Fruit fly (Drosophila melanogaster) whole organism, embryonic: Measurements from ENCODE around the gene CG4709.

Source experiments
- CG1024 ChIP-seq: fragments of 200-800 bp; sonication (Bioruptor generic); IDR thresholded peaks from 2 replicates; pipeline ENCODE4 v1.3.6; 2022; ENCODE audit warnings: missing biosample characterization, missing genetic modification characterization
- CG10543 ChIP-seq: fragments of 200-800 bp; sonication (Bioruptor generic); optimal IDR thresholded peaks from 3 replicates; lab custom pipeline; 2017; ENCODE audit warnings: missing biosample characterization, mild to moderate bottlenecking, missing genetic modification characterization, moderate library complexity
- CG11560 ChIP-seq: fragments of 200-800 bp; sonication (Bioruptor generic); IDR thresholded peaks from 3 replicates; pipeline ENCODE4 v1.3.6; 2022; ENCODE audit warnings: missing biosample characterization, missing genetic modification characterization
- CG13624 ChIP-seq: fragments of 200-800 bp; sonication (Bioruptor generic); optimal IDR thresholded peaks from 2 replicates; lab custom pipeline; 2016; ENCODE audit warnings: missing biosample characterization, missing genetic modification characterization
- CG14441 ChIP-seq: fragments of 200-800 bp; sonication (Bioruptor generic); IDR thresholded peaks from 2 replicates; pipeline ENCODE4 v1.3.6; 2022; ENCODE audit warnings: missing biosample characterization, missing genetic modification characterization
- CG15073 ChIP-seq: fragments of 200-800 bp; sonication (Bioruptor generic); optimal IDR thresholded peaks from 2 replicates; lab custom pipeline; 2016; ENCODE audit warnings: missing biosample characterization, missing genetic modification characterization
- CG1529 ChIP-seq: fragments of 200-800 bp; sonication (Bioruptor generic); optimal IDR thresholded peaks from 3 replicates; lab custom pipeline; 2018; ENCODE audit warnings: missing biosample characterization, missing genetic modification characterization
- CG17359 ChIP-seq: fragments of 200-800 bp; sonication (Bioruptor generic); optimal IDR thresholded peaks from 3 replicates; lab custom pipeline; 2018; ENCODE audit warnings: missing biosample characterization, mild to moderate bottlenecking, missing genetic modification characterization, moderate library complexity
- CG17385 ChIP-seq: fragments of 200-800 bp; sonication (Bioruptor generic); optimal IDR thresholded peaks from 3 replicates; lab custom pipeline; 2018; ENCODE audit warnings: missing biosample characterization, mild to moderate bottlenecking, missing genetic modification characterization
- CG17612 ChIP-seq: fragments of 200-800 bp; sonication (Bioruptor generic); IDR thresholded peaks from 2 replicates; pipeline ENCODE4 v1.3.6; 2022; ENCODE audit warnings: missing biosample characterization, missing genetic modification characterization
- CG2129 ChIP-seq: fragments of 200-800 bp; sonication (Bioruptor generic); IDR thresholded peaks from 2 replicates; pipeline ENCODE4 v1.3.6; 2022; ENCODE audit warnings: missing biosample characterization, missing genetic modification characterization; ENCODE audit not compliant: partially characterized antibody
- CG2712 ChIP-seq: fragments of 200-800 bp; optimal IDR thresholded peaks from 3 replicates; lab custom pipeline; 2019; ENCODE audit warnings: missing biosample characterization, mild to moderate bottlenecking, missing genetic modification characterization, moderate library complexity
- CG33557 ChIP-seq: fragments of 200-800 bp; sonication (Bioruptor generic); optimal IDR thresholded peaks from 2 replicates; lab custom pipeline; 2019; ENCODE audit warnings: missing biosample characterization, mild to moderate bottlenecking, missing genetic modification characterization, moderate library complexity
- CG34376 ChIP-seq: fragments of 200-800 bp; sonication (Bioruptor generic); optimal IDR thresholded peaks from 2 replicates; lab custom pipeline; 2018; ENCODE audit warnings: missing biosample characterization, mild to moderate bottlenecking, missing genetic modification characterization
- CG4854 ChIP-seq: fragments of 200-800 bp; sonication (Bioruptor generic); optimal IDR thresholded peaks from 2 replicates; lab custom pipeline; 2016; ENCODE audit warnings: missing biosample characterization, missing genetic modification characterization, inconsistent platforms
- CG8281 ChIP-seq: fragments of 200-800 bp; sonication (Bioruptor generic); optimal IDR thresholded peaks from 2 replicates; lab custom pipeline; 2018; ENCODE audit warnings: missing biosample characterization, mild to moderate bottlenecking, missing genetic modification characterization, moderate library complexity
- CG8359 ChIP-seq: fragments of 200-800 bp; sonication (Bioruptor generic); optimal IDR thresholded peaks from 2 replicates; lab custom pipeline; 2017; ENCODE audit warnings: missing biosample characterization, mild to moderate bottlenecking, missing genetic modification characterization, borderline replicate concordance
- CG8924 ChIP-seq: fragments of 200-800 bp; optimal IDR thresholded peaks from 3 replicates; lab custom pipeline; 2019; ENCODE audit warnings: missing biosample characterization, mild to moderate bottlenecking, missing genetic modification characterization, moderate library complexity
- CG9215 ChIP-seq: fragments of 200-800 bp; sonication (Bioruptor generic); IDR thresholded peaks from 2 replicates; pipeline ENCODE4 v1.3.6; 2022; ENCODE audit warnings: missing biosample characterization, missing genetic modification characterization
- CG9609 ChIP-seq: fragments of 200-800 bp; sonication (Bioruptor generic); optimal IDR thresholded peaks from 3 replicates; lab custom pipeline; 2016; ENCODE audit warnings: missing biosample characterization, missing genetic modification characterization
- Deaf1 ChIP-seq: fragments of 200-800 bp; optimal IDR thresholded peaks from 3 replicates; lab custom pipeline; 2019; ENCODE audit warnings: missing biosample characterization, mild to moderate bottlenecking, missing genetic modification characterization, moderate library complexity
- Dfd ChIP-seq, 2 experiments: fragments of >200 bp; optimal IDR thresholded peaks; 2 replicates each; lab custom pipeline; 2017; ENCODE audit warnings: missing biosample characterization in 2 of 2, missing genetic modification characterization in 2 of 2
- Dip2 ChIP-seq: fragments of 200-800 bp; sonication (Bioruptor generic); IDR thresholded peaks from 2 replicates; pipeline ENCODE4 v1.3.6; 2022; ENCODE audit warnings: missing biosample characterization, missing genetic modification characterization
- E2f1 ChIP-seq: fragments of 200-800 bp; sonication (Bioruptor generic); IDR thresholded peaks from 2 replicates; pipeline ENCODE4 v1.3.6; 2022; ENCODE audit warnings: missing biosample characterization, missing genetic modification characterization
- H2.0 ChIP-seq: fragments of 200-800 bp; sonication (Bioruptor generic); IDR thresholded peaks from 2 replicates; pipeline ENCODE4 v1.3.6; 2022; ENCODE audit warnings: missing biosample characterization, missing genetic modification characterization
- HLH3B ChIP-seq: fragments of 200-800 bp; sonication (Bioruptor generic); IDR thresholded peaks from 2 replicates; pipeline ENCODE4 v1.3.6; 2022; ENCODE audit warnings: missing biosample characterization, missing genetic modification characterization
- Hmr ChIP-seq: fragments of 200-800 bp; sonication (Bioruptor generic); optimal IDR thresholded peaks from 3 replicates; lab custom pipeline; 2017; ENCODE audit warnings: mild to moderate bottlenecking, missing biosample characterization, missing genetic modification reagents, missing genetic modification characterization
- Rx ChIP-seq: fragments of 200-800 bp; sonication (Bioruptor generic); IDR thresholded peaks from 2 replicates; pipeline ENCODE4 v1.3.6; 2022; ENCODE audit warnings: missing biosample characterization, missing genetic modification characterization
- ab ChIP-seq: fragments of 200-800 bp; sonication (Bioruptor generic); optimal IDR thresholded peaks from 2 replicates; lab custom pipeline; 2016; ENCODE audit warnings: missing biosample characterization, missing genetic modification characterization
- ac ChIP-seq: fragments of 200-800 bp; sonication (Bioruptor generic); optimal IDR thresholded peaks from 3 replicates; lab custom pipeline; 2017; ENCODE audit warnings: missing biosample characterization, mild to moderate bottlenecking, missing genetic modification characterization
- al ChIP-seq: fragments of 200-800 bp; sonication (Bioruptor generic); IDR thresholded peaks from 2 replicates; pipeline ENCODE4 v1.3.6; 2022; ENCODE audit warnings: missing biosample characterization, missing genetic modification characterization
- amos ChIP-seq: fragments of 200-800 bp; sonication (Bioruptor generic); IDR thresholded peaks from 2 replicates; pipeline ENCODE4 v1.3.6; 2022; ENCODE audit warnings: missing biosample characterization, missing genetic modification characterization; ENCODE audit not compliant: partially characterized antibody
- ap ChIP-seq: fragments of 200-800 bp; sonication (Bioruptor generic); IDR thresholded peaks from 2 replicates; pipeline ENCODE4 v1.3.6; 2022; ENCODE audit warnings: missing biosample characterization, missing genetic modification characterization
- btn ChIP-seq: fragments of 200-800 bp; sonication (Bioruptor generic); optimal IDR thresholded peaks from 2 replicates; lab custom pipeline; 2016; ENCODE audit warnings: missing biosample characterization, missing genetic modification characterization
- cad ChIP-seq: fragments of >200 bp; optimal IDR thresholded peaks from 2 replicates; lab custom pipeline; 2017; ENCODE audit warnings: missing biosample characterization, missing genetic modification characterization
- dysf ChIP-seq: fragments of 200-800 bp; sonication (Bioruptor generic); IDR thresholded peaks from 3 replicates; pipeline ENCODE4 v1.3.6; 2022; ENCODE audit warnings: missing biosample characterization, missing genetic modification characterization
- fd102C ChIP-seq: fragments of 200-800 bp; sonication (Bioruptor generic); optimal IDR thresholded peaks from 2 replicates; lab custom pipeline; 2018; ENCODE audit warnings: missing biosample characterization, mild to moderate bottlenecking, missing genetic modification characterization, moderate library complexity
- h ChIP-seq: fragments of >200 bp; optimal IDR thresholded peaks from 2 replicates; lab custom pipeline; 2017
- ind ChIP-seq: fragments of 200-800 bp; sonication (Bioruptor generic); optimal IDR thresholded peaks from 3 replicates; lab custom pipeline; 2016; ENCODE audit warnings: missing biosample characterization, missing genetic modification characterization
- jing ChIP-seq: fragments of 200-800 bp; sonication (Bioruptor generic); optimal IDR thresholded peaks from 2 replicates; lab custom pipeline; 2018; ENCODE audit warnings: missing biosample characterization, mild to moderate bottlenecking, missing genetic modification characterization
- nom ChIP-seq: fragments of 200-800 bp; sonication (Bioruptor generic); optimal IDR thresholded peaks from 2 replicates; lab custom pipeline; 2017; ENCODE audit warnings: missing biosample characterization, missing genetic modification characterization, mild to moderate bottlenecking, moderate library complexity, missing genetic modification reagents
- pros ChIP-seq: fragments of 200-800 bp; sonication (Bioruptor generic); optimal IDR thresholded peaks from 3 replicates; lab custom pipeline; 2019; ENCODE audit warnings: missing biosample characterization, mild to moderate bottlenecking, missing genetic modification characterization, moderate library complexity
- row ChIP-seq: fragments of 200-800 bp; sonication (Bioruptor generic); IDR thresholded peaks from 3 replicates; pipeline ENCODE4 v1.3.6; 2022; ENCODE audit warnings: missing biosample characterization, missing genetic modification characterization
- tup ChIP-seq: fragments of 200-800 bp; sonication (Bioruptor generic); optimal IDR thresholded peaks from 2 replicates; lab custom pipeline; 2016; ENCODE audit warnings: missing biosample characterization, mild to moderate bottlenecking, missing genetic modification characterization, moderate library complexity
- tx ChIP-seq: fragments of 200-800 bp; sonication (Bioruptor generic); optimal IDR thresholded peaks from 2 replicates; lab custom pipeline; 2016; ENCODE audit warnings: missing biosample characterization, missing genetic modification characterization
- wek ChIP-seq: fragments of 200-800 bp; sonication (Bioruptor generic); optimal IDR thresholded peaks from 3 replicates; lab custom pipeline; 2018; ENCODE audit warnings: missing biosample characterization, mild to moderate bottlenecking, missing genetic modification characterization, moderate library complexity
- z ChIP-seq: fragments of 200-800 bp; sonication (Bioruptor generic); IDR thresholded peaks from 3 replicates; pipeline ENCODE4 v1.3.6; 2022; ENCODE audit warnings: missing biosample characterization, missing genetic modification characterization
- zf30C ChIP-seq: fragments of 200-800 bp; sonication (Bioruptor generic); optimal IDR thresholded peaks from 3 replicates; lab custom pipeline; 2018; ENCODE audit warnings: missing biosample characterization, mild to moderate bottlenecking, missing genetic modification characterization
- zfh1 ChIP-seq: fragments of 200-800 bp; sonication (Bioruptor generic); IDR thresholded peaks from 3 replicates; pipeline ENCODE4 v1.3.6; 2022; ENCODE audit warnings: missing biosample characterization, missing genetic modification characterization

CG4709 gene

dm6 chr2L:9986402-9987350 lies 32.6 kb downstream of the CG4709 start (continued):
- TF ChIP-seq CG17385 (peak; percentile 28), fd102C (GFP tag; lab: Kevin White, UChicago) (no peak), Dip2 (GFP tag; lab: Robert Waterston, UW) (no peak), HLH3B (GFP tag; lab: Robert Waterston, UW) (peak; percentile 73), CG33557 (GFP tag; lab: Kevin White, UChicago) (no peak), jing (peak; percentile 65), CG15073 (GFP tag; lab: Kevin White, UChicago) (no peak), row (GFP tag; lab: Robert Waterston, UW) (peak; percentile 62), dysf (GFP tag; lab: Robert Waterston, UW) (peak; percentile 55; the same call in 2 of the 3 replicates), CG8281 (tag; lab: Kevin White, UChicago) (no peak), amos (GFP tag; lab: Robert Waterston, UW) (no peak), CG8359 (GFP tag; lab: Kevin White, UChicago) (peak; percentile 40), H2.0 (GFP tag; lab: Robert Waterston, UW) (0 out of 2 replicates have a peak, but pooled peaks have one; percentile 48), z (no peak), al (GFP tag; lab: Robert Waterston, UW) (no peak), cad (GFP tag; lab: Kevin White, UChicago) (no peak), tx (GFP tag; lab: Kevin White, UChicago) (no peak), Rx (GFP tag; lab: Robert Waterston, UW) (peak; percentile 67), ind (GFP tag; lab: Kevin White, UChicago) (peak; percentile 57), CG1529 (GFP tag; lab: Kevin White, UChicago) (peak; percentile 15), CG2712 (tag; lab: Kevin White, UChicago) (peak; percentile 71), CG1024 (peak; percentile 70), zfh1 (GFP tag; lab: Robert Waterston, UW) (peak; percentile 75; the same call in 2 of the 3 replicates), CG11560 (tag; lab: Robert Waterston, UW) (0 out of 3 replicates have a peak, but pooled peaks have one; percentile 11), zf30C (no peak), CG10543 (GFP tag; lab: Kevin White, UChicago) (no peak), CG4854 (GFP tag; lab: Kevin White, UChicago) (no peak), CG17612 (GFP tag; lab: Robert Waterston, UW) (0 out of 2 replicates have a peak, but pooled peaks have one; percentile 23), CG14441 (GFP tag; lab: Robert Waterston, UW) (peak; percentile 64), ab (GFP tag; lab: Kevin White, UChicago) (no peak), tup (GFP tag; lab: Kevin White, UChicago) (no peak), pros (peak; percentile 81), Deaf1 (tag; lab: Kevin White, UChicago) (no peak), btn (GFP tag; lab: Kevin White, UChicago) (peak; percentile 18), E2f1 (GFP tag; lab: Robert Waterston, UW) (peak; percentile 46; the same call in 1 of the 2 replicates), nom (GFP tag; lab: Kevin White, UChicago) (peak; percentile 89), ap (GFP tag; lab: Robert Waterston, UW) (peak; percentile 33; the same call in 1 of the 2 replicates), CG9215 (GFP tag; lab: Robert Waterston, UW) (peak; percentile 17; the same call in 1 of the 2 replicates), CG17359 (peak; percentile 72), CG8924 (tag; lab: Kevin White, UChicago) (peak; percentile 22), h (lab: Kevin White, UChicago) (no peak), Dfd (GFP tag; optimal IDR thresholded peaks at IDR 0.05; lab: Kevin White, UChicago) (no peak), CG13624 (no peak), CG34376 (GFP tag; lab: Kevin White, UChicago) (no peak), wek (GFP tag; lab: Kevin White, UChicago) (no peak), CG2129 (GFP tag; lab: Robert Waterston, UW) (no peak), CG9609 (GFP tag; lab: Kevin White, UChicago) (peak; percentile 44), Hmr (no peak), ac (no peak)
